Fruit fly (Drosophila melanogaster) whole organism, embryonic: ENCODE measurements around the gene Dpy-30L1.

Experiments
- Aef1 ChIP-seq: fragments of 200-800 bp; sonication (Bioruptor generic); IDR thresholded peaks from 3 replicates; pipeline ENCODE4 v1.3.6; 2022; ENCODE audit warnings: missing biosample characterization, missing genetic modification characterization
- Antp ChIP-seq: fragments of 200-800 bp; sonication (Bioruptor generic); optimal IDR thresholded peaks from 3 replicates; lab custom pipeline; 2016; ENCODE audit warnings: missing biosample characterization, missing genetic modification characterization
- B-H1 ChIP-seq: fragments of 200-800 bp; sonication (Bioruptor generic); IDR thresholded peaks from 3 replicates; pipeline ENCODE4 v1.3.6; 2022; ENCODE audit warnings: missing biosample characterization, missing genetic modification characterization
- BEAF-32 ChIP-seq: fragments of 200-800 bp; sonication (Bioruptor generic); optimal IDR thresholded peaks from 3 replicates; lab custom pipeline; 2017; ENCODE audit warnings: missing biosample characterization, missing genetic modification characterization, mild to moderate bottlenecking, moderate library complexity, missing genetic modification reagents
- BtbVII ChIP-seq: fragments of 200-800 bp; sonication (Bioruptor generic); optimal IDR thresholded peaks from 3 replicates; lab custom pipeline; 2017; ENCODE audit warnings: missing biosample characterization, mild to moderate bottlenecking, missing genetic modification characterization
- CG10959 ChIP-seq: fragments of 200-800 bp; sonication (Bioruptor generic); IDR thresholded peaks from 2 replicates; pipeline ENCODE4 v1.3.6; 2022; ENCODE audit warnings: missing biosample characterization, missing genetic modification characterization
- CG13296 ChIP-seq: fragments of 200-800 bp; sonication (Bioruptor generic); optimal IDR thresholded peaks from 3 replicates; lab custom pipeline; 2018; ENCODE audit warnings: missing biosample characterization, mild to moderate bottlenecking, missing genetic modification characterization
- CG15479 ChIP-seq: fragments of 200-800 bp; sonication (Bioruptor generic); optimal IDR thresholded peaks from 3 replicates; lab custom pipeline; 2019; ENCODE audit warnings: missing biosample characterization, mild to moderate bottlenecking, missing genetic modification characterization, moderate library complexity
- CG17359 ChIP-seq: fragments of 200-800 bp; sonication (Bioruptor generic); optimal IDR thresholded peaks from 3 replicates; lab custom pipeline; 2018; ENCODE audit warnings: missing biosample characterization, mild to moderate bottlenecking, missing genetic modification characterization, moderate library complexity
- CG17361 ChIP-seq: fragments of 200-800 bp; sonication (Bioruptor generic); IDR thresholded peaks from 3 replicates; pipeline ENCODE4 v1.3.6; 2022; ENCODE audit warnings: missing biosample characterization, missing genetic modification characterization
- CG2889 ChIP-seq: fragments of 200-800 bp; sonication (Bioruptor generic); IDR thresholded peaks from 3 replicates; pipeline ENCODE4 v1.3.6; 2022; ENCODE audit warnings: missing biosample characterization, missing genetic modification characterization
- CG3281 ChIP-seq: fragments of 200-800 bp; sonication (Bioruptor generic); optimal IDR thresholded peaks from 3 replicates; lab custom pipeline; 2017; ENCODE audit warnings: missing biosample characterization, mild to moderate bottlenecking, missing genetic modification characterization
- CG34376 ChIP-seq: fragments of 200-800 bp; sonication (Bioruptor generic); optimal IDR thresholded peaks from 2 replicates; lab custom pipeline; 2018; ENCODE audit warnings: missing biosample characterization, mild to moderate bottlenecking, missing genetic modification characterization
- CG6175 ChIP-seq: fragments of 200-800 bp; sonication (Bioruptor generic); IDR thresholded peaks from 3 replicates; pipeline ENCODE4 v1.3.6; 2022; ENCODE audit warnings: missing biosample characterization, missing genetic modification characterization
- CG6654 ChIP-seq: fragments of 200-800 bp; sonication (Bioruptor generic); optimal IDR thresholded peaks from 2 replicates; lab custom pipeline; 2017; ENCODE audit warnings: missing biosample characterization, mild to moderate bottlenecking, missing genetic modification characterization
- CG8944 ChIP-seq: fragments of 200-800 bp; sonication (Bioruptor generic); optimal IDR thresholded peaks from 3 replicates; lab custom pipeline; 2016; ENCODE audit warnings: missing biosample characterization, missing genetic modification characterization
- D ChIP-seq, 2 experiments: fragments of 200-800 bp in 1 of 2; fragments of >200 bp in 1 of 2; sonication (Bioruptor generic) in 1 of 2; optimal IDR thresholded peaks; 2 replicates in 1 of 2; 3 replicates in 1 of 2; lab custom pipeline; 2017; ENCODE audit warnings: mild to moderate bottlenecking in 1 of 2, missing biosample characterization in 1 of 2, missing genetic modification characterization in 1 of 2, missing genetic modification reagents in 1 of 2
- D19A ChIP-seq: fragments of 200-800 bp; optimal IDR thresholded peaks from 3 replicates; lab custom pipeline; 2019; ENCODE audit warnings: missing biosample characterization, mild to moderate bottlenecking, missing genetic modification characterization, moderate library complexity
- D19B ChIP-seq: fragments of 200-800 bp; sonication (Bioruptor generic); optimal IDR thresholded peaks from 2 replicates; lab custom pipeline; 2017; ENCODE audit warnings: missing biosample characterization, mild to moderate bottlenecking, missing genetic modification characterization
- Dek ChIP-seq: fragments of 200-800 bp; sonication (Bioruptor generic); optimal IDR thresholded peaks from 3 replicates; lab custom pipeline; 2019; ENCODE audit warnings: missing biosample characterization, mild to moderate bottlenecking, missing genetic modification characterization, moderate library complexity
- Dll ChIP-seq: fragments of 200-800 bp; sonication (Bioruptor generic); IDR thresholded peaks from 4 replicates; pipeline ENCODE4 v1.3.6; 2022; ENCODE audit warnings: missing biosample characterization, missing genetic modification characterization; ENCODE audit not compliant: partially characterized antibody
- HHEX ChIP-seq: fragments of 200-800 bp; sonication (Bioruptor generic); optimal IDR thresholded peaks from 3 replicates; lab custom pipeline; 2017; ENCODE audit warnings: missing biosample characterization, mild to moderate bottlenecking, missing genetic modification characterization, missing genetic modification reagents
- Hr39 ChIP-seq: fragments of >200 bp; optimal IDR thresholded peaks from 2 replicates; lab custom pipeline; 2017
- Lpt ChIP-seq: fragments of >200 bp; optimal IDR thresholded peaks from 2 replicates; lab custom pipeline; 2018; ENCODE audit warnings: missing biosample characterization, missing genetic modification characterization
- NfI ChIP-seq: fragments of 200-800 bp; sonication (Bioruptor generic); optimal IDR thresholded peaks from 3 replicates; lab custom pipeline; 2018; ENCODE audit warnings: missing biosample characterization, mild to moderate bottlenecking, missing genetic modification characterization, moderate library complexity
- bcd ChIP-seq: fragments of 200-800 bp; sonication (Bioruptor generic); optimal IDR thresholded peaks from 2 replicates; lab custom pipeline; 2017; ENCODE audit warnings: missing biosample characterization, mild to moderate bottlenecking, missing genetic modification characterization
- cad ChIP-seq: fragments of >200 bp; optimal IDR thresholded peaks from 2 replicates; lab custom pipeline; 2017; ENCODE audit warnings: missing biosample characterization, missing genetic modification characterization
- caup ChIP-seq: fragments of 200-800 bp; sonication (Bioruptor generic); optimal IDR thresholded peaks from 3 replicates; lab custom pipeline; 2017; ENCODE audit warnings: missing biosample characterization, mild to moderate bottlenecking, missing genetic modification characterization, moderate library complexity; ENCODE audit not compliant: severe bottlenecking
- crc ChIP-seq: fragments of 200-800 bp; sonication (Bioruptor generic); optimal IDR thresholded peaks from 2 replicates; lab custom pipeline; 2016; ENCODE audit warnings: missing biosample characterization, missing genetic modification characterization
- da ChIP-seq: fragments of 200-800 bp; sonication (Bioruptor generic); optimal IDR thresholded peaks from 2 replicates; lab custom pipeline; 2016; ENCODE audit warnings: missing biosample characterization, missing genetic modification characterization
- dan ChIP-seq: fragments of 200-800 bp; sonication (Bioruptor generic); IDR thresholded peaks from 2 replicates; pipeline ENCODE4 v1.3.6; 2022; ENCODE audit warnings: missing biosample characterization, missing genetic modification characterization
- danr ChIP-seq: fragments of 200-800 bp; sonication (Bioruptor generic); IDR thresholded peaks from 2 replicates; pipeline ENCODE4 v1.3.6; 2022; ENCODE audit warnings: missing biosample characterization, missing genetic modification characterization
- eve ChIP-seq, 2 experiments: fragments of >200 bp; optimal IDR thresholded peaks; 2 replicates each; lab custom pipeline; 2017; ENCODE audit warnings: missing biosample characterization in 2 of 2, missing genetic modification characterization in 2 of 2
- ewg ChIP-seq: fragments of 200-800 bp; sonication (Bioruptor generic); optimal IDR thresholded peaks from 3 replicates; lab custom pipeline; 2017; ENCODE audit warnings: mild to moderate bottlenecking, missing biosample characterization, missing genetic modification reagents, missing genetic modification characterization
- gt ChIP-seq: fragments of 200-800 bp; sonication (Bioruptor generic); IDR thresholded peaks from 2 replicates; pipeline ENCODE4 v1.3.6; 2022; ENCODE audit warnings: missing biosample characterization, missing genetic modification characterization
- kay ChIP-seq: fragments of 200-800 bp; sonication (Bioruptor generic); optimal IDR thresholded peaks from 2 replicates; lab custom pipeline; 2016; ENCODE audit warnings: missing biosample characterization, missing genetic modification characterization
- nerfin-1 ChIP-seq: fragments of 200-800 bp; sonication (Bioruptor generic); optimal IDR thresholded peaks from 3 replicates; lab custom pipeline; 2019; ENCODE audit warnings: missing biosample characterization, mild to moderate bottlenecking, missing genetic modification characterization, moderate library complexity
- pfk ChIP-seq: fragments of 200-800 bp; sonication (Bioruptor generic); optimal IDR thresholded peaks from 2 replicates; lab custom pipeline; 2018; ENCODE audit warnings: missing biosample characterization, mild to moderate bottlenecking, missing genetic modification characterization, moderate library complexity
- row ChIP-seq: fragments of 200-800 bp; sonication (Bioruptor generic); IDR thresholded peaks from 3 replicates; pipeline ENCODE4 v1.3.6; 2022; ENCODE audit warnings: missing biosample characterization, missing genetic modification characterization
- slp2 ChIP-seq: fragments of 200-800 bp; sonication (Bioruptor generic); optimal IDR thresholded peaks from 2 replicates; lab custom pipeline; 2016; ENCODE audit warnings: missing biosample characterization, missing genetic modification characterization
- ssp ChIP-seq: fragments of 200-800 bp; sonication (Bioruptor generic); IDR thresholded peaks from 2 replicates; pipeline ENCODE4 v1.3.6; 2022; ENCODE audit warnings: missing biosample characterization, missing genetic modification characterization
- tgo ChIP-seq: fragments of 200-800 bp; sonication (Bioruptor generic); IDR thresholded peaks from 3 replicates; pipeline ENCODE4 v1.3.6; 2022; ENCODE audit warnings: missing biosample characterization, missing genetic modification characterization
- tup ChIP-seq: fragments of 200-800 bp; sonication (Bioruptor generic); optimal IDR thresholded peaks from 2 replicates; lab custom pipeline; 2016; ENCODE audit warnings: missing biosample characterization, mild to moderate bottlenecking, missing genetic modification characterization, moderate library complexity
- zfh2 ChIP-seq: fragments of 200-800 bp; sonication (Bioruptor generic); optimal IDR thresholded peaks from 2 replicates; lab custom pipeline; 2016; ENCODE audit warnings: missing biosample characterization, missing genetic modification characterization

Gene Dpy-30L1

dm6 chr2L:10689221-10690034 lies 43.0 kb upstream of the Dpy-30L1 start, which contains the start of gene CG7294 (continued):
- TF ChIP-seq tgo (GFP tag; lab: Robert Waterston, UW) (no peak), HHEX (no peak), CG6654 (no peak), eve (GFP tag; optimal IDR thresholded peaks at IDR 0.05; lab: Kevin White, UChicago) (no peak)

DNA sequence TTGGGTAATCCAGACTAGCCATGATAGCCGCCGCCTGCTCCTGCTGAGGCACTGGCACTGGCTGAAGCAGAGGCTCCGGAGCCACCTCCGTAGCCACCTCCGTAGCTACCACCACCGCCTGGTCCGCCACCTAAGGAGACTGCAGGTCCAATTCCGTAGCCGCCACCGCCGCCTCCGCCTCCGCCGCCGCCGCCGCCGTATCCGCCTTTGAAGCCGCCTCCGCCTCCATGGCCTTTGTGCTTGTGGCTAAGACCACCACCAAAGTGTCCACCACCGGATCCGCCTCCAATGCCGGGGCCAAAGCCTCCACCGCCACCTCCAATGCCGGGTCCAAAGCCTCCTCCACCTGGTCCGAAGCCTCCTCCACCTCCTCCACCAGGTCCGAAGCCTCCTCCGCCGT lies 39.4 kb upstream of the Dpy-30L1 start:
- TF ChIP-seq Hr39 (peak; percentile 74), Antp (GFP tag; lab: Kevin White, UChicago) (no peak)

- TF ChIP-seq CG6175 (GFP tag; lab: Robert Waterston, UW): no peak
- TF ChIP-seq pfk (GFP tag; lab: Kevin White, UChicago): no peak
- no peak for TF ChIP-seq ewg
- no peak for TF ChIP-seq Aef1
- no peak for TF ChIP-seq D (optimal IDR thresholded peaks at IDR 0.05; lab: Kevin White, UChicago)
- no peak for TF ChIP-seq D (GFP tag; optimal IDR thresholded peaks at IDR 0.05; lab: Kevin White, UChicago)
- TF ChIP-seq zfh2: no peak
- TF ChIP-seq nerfin-1 (tag; lab: Kevin White, UChicago): no peak
- TF ChIP-seq kay (GFP tag; lab: Kevin White, UChicago): no peak
- TF ChIP-seq ssp (GFP tag; lab: Robert Waterston, UW): no peak
- TF ChIP-seq CG10959: no peak
- no peak for TF ChIP-seq cad (GFP tag; lab: Kevin White, UChicago)
- no peak for TF ChIP-seq CG8944 (GFP tag; lab: Kevin White, UChicago)
- TF ChIP-seq CG3281: no peak
- no peak for TF ChIP-seq da (GFP tag; lab: Kevin White, UChicago)
- no peak for TF ChIP-seq Dll (GFP tag; lab: Robert Waterston, UW)
- no peak for TF ChIP-seq CG13296 (GFP tag; lab: Kevin White, UChicago)
- TF ChIP-seq Dek (tag; lab: Kevin White, UChicago): no peak
- no peak for TF ChIP-seq CG34376 (GFP tag; lab: Kevin White, UChicago)
Observed at dm6 chr2L:10694053-10694618, 38.3 kb upstream of the Dpy-30L1 start, which contains the start of gene CG17108. Gene CG17108 (minus strand): TSS chr2L:10694103.

dm6 chr2L:10697992-10698391 lies 34.5 kb upstream of the Dpy-30L1 start, which contains the start of gene CG7300:
Gene CG7300 (minus strand): TSS chr2L:10698043.
- TF ChIP-seq CG17359 (tag; lab: Kevin White, UChicago) (peak; percentile 61), Aef1 (peak; percentile 57; the same call in 2 of the 3 replicates), row (GFP tag; lab: Robert Waterston, UW) (peak; percentile 73), CG2889 (GFP tag; lab: Robert Waterston, UW) (0 out of 3 replicates have a peak, but pooled peaks have one; percentile 27), danr (no peak), caup (GFP tag; lab: Kevin White, UChicago) (peak; percentile 45), ssp (GFP tag; lab: Robert Waterston, UW) (peak; percentile 34; the same call in 1 of the 2 replicates), D19A (no peak), CG15479 (no peak), NfI (GFP tag; lab: Kevin White, UChicago) (peak; percentile 46), bcd (GFP tag; lab: Kevin White, UChicago) (peak; percentile 58), dan (GFP tag; lab: Robert Waterston, UW) (no peak), HHEX (peak; percentile 35), B-H1 (peak; percentile 26; the same call in 1 of the 3 replicates), crc (GFP tag; lab: Kevin White, UChicago) (no peak), tup (GFP tag; lab: Kevin White, UChicago) (no peak), slp2 (no peak), Lpt (no peak), BtbVII (GFP tag; lab: Kevin White, UChicago) (peak; percentile 5), gt (GFP tag; lab: Robert Waterston, UW) (no peak), CG17361 (GFP tag; lab: Robert Waterston, UW) (peak; percentile 54; the same call in 2 of the 3 replicates), D19B (GFP tag; lab: Kevin White, UChicago) (peak; percentile 11), BEAF-32 (no peak)
